Worm (Caenorhabditis elegans): ENCODE measurements around the gene C37C3.18.

Gene C37C3.18

ce11 chrV:7837809-7838208 lies 17.0 kb upstream of the C37C3.18 start, which contains the start of gene ttr-33:
ttr-33 (minus strand) TSS chrV:7837909.
- TF ChIP-seq unc-62 (GFP tag; optimal IDR thresholded peaks at IDR 0.05), result no peak

ce11 chrV:7839485-7839884 lies 15.3 kb upstream of the C37C3.18 start, which contains the start of gene C37C3.12:
C37C3.12 (minus strand) TSS chrV:7839585.
- TF ChIP-seq unc-62 (GFP tag; optimal IDR thresholded peaks at IDR 0.05), result no peak

- TF ChIP-seq unc-62 (GFP tag; optimal IDR thresholded peaks at IDR 0.05), result no peak
Observed at ce11 chrV:7842228-7842627, 12.6 kb upstream of the C37C3.18 start, which contains the start of gene grd-8. grd-8 (plus strand) TSS chrV:7842528.

ce11 chrV:7847170-7847569 lies 7.6 kb upstream of the C37C3.18 start, which contains the start of gene memo-1:
memo-1 (minus strand) TSS chrV:7847171.
- TF ChIP-seq unc-62 (GFP tag; optimal IDR thresholded peaks at IDR 0.05), result no peak

ce11 chrV:7847687-7848086 lies 7.1 kb upstream of the C37C3.18 start:
- no peak for TF ChIP-seq unc-62 (GFP tag; optimal IDR thresholded peaks at IDR 0.05)

ce11 chrV:7848251-7848650 lies 6.5 kb upstream of the C37C3.18 start:
- no peak for TF ChIP-seq unc-62 (GFP tag; optimal IDR thresholded peaks at IDR 0.05)

ce11 chrV:7852078-7852477 lies 2.7 kb upstream of the C37C3.18 start:
- no peak for TF ChIP-seq unc-62 (GFP tag; optimal IDR thresholded peaks at IDR 0.05)

ce11 chrV:7853900-7854299 lies 893 bp upstream of the C37C3.18 start:
- TF ChIP-seq unc-62 (GFP tag; optimal IDR thresholded peaks at IDR 0.05), result no peak

- TF ChIP-seq unc-62 (GFP tag; optimal IDR thresholded peaks at IDR 0.05), result no peak
Observed at ce11 chrV:7855382-7855994, 695 bp downstream of the C37C3.18 start, which contains the start of gene C37C3.2. C37C3.2 (plus strand) TSS chrV:7855944.

ce11 chrV:7856641-7857040 lies 1.8 kb downstream of the C37C3.18 start:
- no peak for TF ChIP-seq unc-62 (GFP tag; optimal IDR thresholded peaks at IDR 0.05)

- TF ChIP-seq unc-62 (GFP tag; optimal IDR thresholded peaks at IDR 0.05), result no peak
Observed at ce11 chrV:7857931-7858330, 3.1 kb downstream of the C37C3.18 start, which contains the start of gene C37C3.1. C37C3.1 (plus strand) TSS chrV:7857963.

- no peak for TF ChIP-seq unc-62 (GFP tag; optimal IDR thresholded peaks at IDR 0.05)
Observed at ce11 chrV:7861792-7862191, 7.0 kb downstream of the C37C3.18 start, which contains the start of gene C37C3.17. C37C3.17 (minus strand) TSS chrV:7861892.

ce11 chrV:7863020-7863523 lies 8.3 kb downstream of the C37C3.18 start, which contains the start of gene C37C3.10:
C37C3.10 (minus strand) TSS chrV:7863070.
- TF ChIP-seq unc-62 (GFP tag; optimal IDR thresholded peaks at IDR 0.05), result no peak

- TF ChIP-seq unc-62 (GFP tag; optimal IDR thresholded peaks at IDR 0.05), result no peak
Observed at ce11 chrV:7864663-7865062, 9.9 kb downstream of the C37C3.18 start, which contains the start of gene C37C3.11. C37C3.11 (minus strand) TSS chrV:7864763.

- no peak for TF ChIP-seq unc-62 (GFP tag; optimal IDR thresholded peaks at IDR 0.05)
Observed at ce11 chrV:7870707-7871106, 15.9 kb downstream of the C37C3.18 start, which contains the start of gene nipi-4. nipi-4 (minus strand) TSS chrV:7870807.

ce11 chrV:7872945-7873344 lies 18.2 kb downstream of the C37C3.18 start:
- no peak for TF ChIP-seq unc-62 (GFP tag; optimal IDR thresholded peaks at IDR 0.05)

ce11 chrV:7875456-7875855 lies 20.7 kb downstream of the C37C3.18 start, which contains the start of gene F40A3.4:
F40A3.4 (plus strand) TSS chrV:7875756.
- TF ChIP-seq unc-62 (GFP tag; optimal IDR thresholded peaks at IDR 0.05), result no peak

Measured in whole organism, dauer.